Fruit fly (Drosophila melanogaster) S2 (cell line): ENCODE results near the gene CG15580.

Experiments used
- CG8478 ChIP-seq: fragments of >200 bp; optimal IDR thresholded peaks from 2 replicates; lab custom pipeline; 2018
- CTCF ChIP-seq, 2 experiments: fragments of >200 bp; optimal IDR thresholded peaks; 2 replicates each; lab custom pipeline; 2018

dm6 chr3R:6105160-6105559, 47.8 kb upstream of the CG15580 start:
- TF ChIP-seq CG8478 (lab: Kevin White, UChicago), result no peak
- TF ChIP-seq CTCF (optimal IDR thresholded peaks at IDR 0.05; lab: Kevin White, UChicago), result no peak
